Fruit fly (Drosophila melanogaster) whole organism, wandering third instar larva: Measurements from ENCODE around the gene Unc50.

Experiments
- Abd-B ChIP-seq: fragments of >200 bp; optimal IDR thresholded peaks from 2 replicates; lab custom pipeline; 2017; ENCODE audit warnings: missing biosample characterization, missing genetic modification characterization
- CG32264 ChIP-seq: fragments of 200-800 bp; sonication (Bioruptor generic); optimal IDR thresholded peaks from 2 replicates; lab custom pipeline; 2016; ENCODE audit warnings: missing biosample characterization, missing genetic modification characterization
- CG9705 ChIP-seq: fragments of 200-800 bp; sonication (Bioruptor generic); optimal IDR thresholded peaks from 2 replicates; lab custom pipeline; 2018; ENCODE audit warnings: missing biosample characterization, mild to moderate bottlenecking, missing genetic modification characterization
- Dfd ChIP-seq: fragments of >200 bp; optimal IDR thresholded peaks from 2 replicates; lab custom pipeline; 2017; ENCODE audit warnings: missing biosample characterization, missing genetic modification characterization
- Dif ChIP-seq: fragments of 200-275, 200-300 bp; sonication (Bioruptor generic); optimal IDR thresholded peaks from 2 replicates; lab custom pipeline; 2018; ENCODE audit warnings: missing biosample characterization, missing genetic modification characterization; ENCODE audit not compliant: partially characterized antibody
- GATAd ChIP-seq: sonication (Bioruptor generic); optimal IDR thresholded peaks from 2 replicates; lab custom pipeline; 2016; ENCODE audit warnings: missing biosample characterization, missing genetic modification characterization
- HLH106 ChIP-seq: fragments of 200-800 bp; optimal IDR thresholded peaks from 3 replicates; lab custom pipeline; 2019; ENCODE audit warnings: missing biosample characterization, mild to moderate bottlenecking, missing genetic modification characterization, moderate library complexity
- Hnf4 ChIP-seq: fragments of 200-800 bp; sonication (Bioruptor generic); optimal IDR thresholded peaks from 2 replicates; lab custom pipeline; 2016; ENCODE audit warnings: missing biosample characterization, mild to moderate bottlenecking, missing genetic modification characterization
- Hr78 ChIP-seq: fragments of >200 bp; optimal IDR thresholded peaks from 2 replicates; lab custom pipeline; 2017; ENCODE audit warnings: missing biosample characterization, missing genetic modification characterization
- Hr83 ChIP-seq: fragments of 200-300 bp; sonication (Bioruptor generic); optimal IDR thresholded peaks from 2 replicates; lab custom pipeline; 2016; ENCODE audit warnings: missing biosample characterization, mild to moderate bottlenecking, missing genetic modification characterization, moderate library complexity; ENCODE audit not compliant: poor library complexity, severe bottlenecking
- Jra ChIP-seq: sonication (Bioruptor generic); optimal IDR thresholded peaks from 2 replicates; lab custom pipeline; 2016; ENCODE audit warnings: missing biosample characterization, missing genetic modification characterization
- Mio ChIP-seq: sonication (Bioruptor generic); optimal IDR thresholded peaks from 2 replicates; lab custom pipeline; 2016; ENCODE audit warnings: missing biosample characterization, missing genetic modification characterization
- N ChIP-seq: fragments of >200 bp; optimal IDR thresholded peaks from 2 replicates; lab custom pipeline; 2018; ENCODE audit warnings: missing biosample characterization, missing external identifiers, missing genetic modification characterization
- OdsH ChIP-seq: fragments of 200-800 bp; sonication (Bioruptor generic); optimal IDR thresholded peaks from 2 replicates; lab custom pipeline; 2016; ENCODE audit warnings: missing biosample characterization, mild to moderate bottlenecking, missing genetic modification characterization
- Rel ChIP-seq, 2 experiments: fragments of 200-800 bp; sonication (Bioruptor generic) in 1 of 2; optimal IDR thresholded peaks; 2 replicates in 1 of 2; 3 replicates in 1 of 2; lab custom pipeline; 2016 to 2019; ENCODE audit warnings: mild to moderate bottlenecking in 2 of 2, missing biosample characterization in 2 of 2, missing genetic modification characterization in 2 of 2, moderate library complexity in 1 of 2
- Sp1 ChIP-seq: fragments of 200-800 bp; sonication (Bioruptor generic); optimal IDR thresholded peaks from 3 replicates; lab custom pipeline; 2019; ENCODE audit warnings: missing biosample characterization, mild to moderate bottlenecking, missing genetic modification characterization, moderate library complexity
- Vsx2 ChIP-seq: fragments of 200-300, 225-300 bp; sonication (Bioruptor generic); optimal IDR thresholded peaks from 2 replicates; lab custom pipeline; 2018; ENCODE audit warnings: missing biosample characterization, missing genetic modification characterization; ENCODE audit not compliant: partially characterized antibody
- br ChIP-seq: fragments of 200-800 bp; sonication (Bioruptor generic); optimal IDR thresholded peaks from 2 replicates; lab custom pipeline; 2016; ENCODE audit warnings: missing biosample characterization, missing genetic modification characterization
- brk ChIP-seq: fragments of 200-800 bp; sonication (Bioruptor generic); optimal IDR thresholded peaks from 2 replicates; lab custom pipeline; 2016; ENCODE audit warnings: missing biosample characterization, mild to moderate bottlenecking, missing genetic modification characterization
- dl ChIP-seq, 2 experiments: fragments of 175-275, 200-275 bp in 1 of 2; fragments of 200-275 bp in 1 of 2; sonication (Bioruptor generic); optimal IDR thresholded peaks; lab custom pipeline; 2018; ENCODE audit warnings: mild to moderate bottlenecking in 2 of 2, missing biosample characterization in 2 of 2, missing genetic modification characterization in 2 of 2, moderate library complexity in 2 of 2; ENCODE audit not compliant: partially characterized antibody in 2 of 2, insufficient read depth in 1 of 2
- dmrt93B ChIP-seq: fragments of 200-800 bp; sonication (Bioruptor generic); optimal IDR thresholded peaks from 2 replicates; lab custom pipeline; 2018; ENCODE audit warnings: missing biosample characterization, mild to moderate bottlenecking, missing genetic modification characterization
- dsf ChIP-seq: sonication (Bioruptor generic); optimal IDR thresholded peaks from 2 replicates; lab custom pipeline; 2016; ENCODE audit warnings: missing biosample characterization, missing genetic modification characterization, borderline replicate concordance
- ey ChIP-seq: fragments of 200-800 bp; sonication (Bioruptor generic); optimal IDR thresholded peaks from 2 replicates; lab custom pipeline; 2016; ENCODE audit warnings: missing biosample characterization, missing genetic modification characterization
- foxo ChIP-seq, 2 experiments: fragments of 200-800 bp; sonication (Bioruptor generic); optimal IDR thresholded peaks; 2 replicates in 1 of 2; 3 replicates in 1 of 2; lab custom pipeline; 2016 to 2017; ENCODE audit warnings: missing biosample characterization in 2 of 2, missing genetic modification characterization in 2 of 2
- fru ChIP-seq: fragments of 200-800 bp; sonication (Bioruptor generic); optimal IDR thresholded peaks from 3 replicates; lab custom pipeline; 2016; ENCODE audit warnings: missing biosample characterization, mild to moderate bottlenecking, missing genetic modification characterization
- h ChIP-seq: fragments of 200-800 bp; sonication (Bioruptor generic); optimal IDR thresholded peaks from 3 replicates; lab custom pipeline; 2016; ENCODE audit warnings: missing biosample characterization, mild to moderate bottlenecking, missing genetic modification characterization
- jim ChIP-seq: fragments of 175-275, 200-325 bp; sonication (Bioruptor generic); optimal IDR thresholded peaks from 2 replicates; lab custom pipeline; 2016; ENCODE audit warnings: missing biosample characterization, mild to moderate bottlenecking, missing genetic modification characterization
- lola ChIP-seq: fragments of >200 bp; optimal IDR thresholded peaks from 2 replicates; lab custom pipeline; 2017; ENCODE audit warnings: missing biosample characterization, missing genetic modification characterization
- pan ChIP-seq: fragments of >200 bp; optimal IDR thresholded peaks from 2 replicates; lab custom pipeline; 2017
- psq ChIP-seq: fragments of 200-800 bp; sonication (Bioruptor generic); optimal IDR thresholded peaks from 3 replicates; lab custom pipeline; 2017; ENCODE audit warnings: missing biosample characterization, mild to moderate bottlenecking, missing genetic modification characterization, moderate library complexity
- rgr ChIP-seq: fragments of 200-800 bp; sonication (Bioruptor generic); optimal IDR thresholded peaks from 3 replicates; lab custom pipeline; 2016; ENCODE audit warnings: missing biosample characterization, mild to moderate bottlenecking, missing genetic modification characterization
- sage ChIP-seq: fragments of 200-800 bp; sonication (Bioruptor generic); optimal IDR thresholded peaks from 2 replicates; lab custom pipeline; 2016; ENCODE audit warnings: missing biosample characterization, mild to moderate bottlenecking, missing genetic modification characterization
- sv ChIP-seq: fragments of 200-800 bp; sonication (Bioruptor generic); optimal IDR thresholded peaks from 3 replicates; lab custom pipeline; 2016; ENCODE audit warnings: missing biosample characterization, missing genetic modification characterization
- tai ChIP-seq: sonication (Bioruptor generic); optimal IDR thresholded peaks from 2 replicates; lab custom pipeline; 2016; ENCODE audit warnings: missing biosample characterization, missing genetic modification characterization
- usp ChIP-seq: fragments of >200 bp; optimal IDR thresholded peaks from 2 replicates; lab custom pipeline; 2017; ENCODE audit warnings: missing biosample characterization, missing genetic modification characterization
- woc ChIP-seq: sonication (Bioruptor generic); optimal IDR thresholded peaks from 2 replicates; lab custom pipeline; 2016; ENCODE audit warnings: missing biosample characterization, mild to moderate bottlenecking, missing genetic modification characterization

The Unc50 gene

dm6 chr3R:8679934-8680333 is 3.5 kb upstream of the Unc50 start, which contains the start of gene CG33325:
TSS of gene CG33325 (minus strand) at chr3R:8680034.
- TF ChIP-seq Mio (GFP tag; lab: Kevin White, UChicago), result no peak
- TF ChIP-seq CG32264, result no peak
- no peak for TF ChIP-seq usp (GFP tag; lab: Kevin White, UChicago)
- TF ChIP-seq sage (GFP tag; lab: Kevin White, UChicago), result no peak
- TF ChIP-seq lola, result no peak
- no peak for TF ChIP-seq Hr83 (GFP tag; lab: Kevin White, UChicago)
- TF ChIP-seq N (GFP tag; lab: Kevin White, UChicago), result no peak
- no peak for TF ChIP-seq Sp1 (GFP tag; lab: Kevin White, UChicago)
- TF ChIP-seq sv (GFP tag; lab: Kevin White, UChicago), result no peak
- TF ChIP-seq, all 38 proteins: peak for 0

dm6 chr3R:8673803-8674234 is 2.6 kb downstream of the Unc50 start, which contains the start of gene mRpL19:
TSS of gene mRpL19 (plus strand) at chr3R:8674109.
- TF ChIP-seq psq (GFP tag; lab: Kevin White, UChicago), result peak; percentile 15
- peak; percentile 37 for TF ChIP-seq sage (GFP tag; lab: Kevin White, UChicago)
- TF ChIP-seq usp (GFP tag; lab: Kevin White, UChicago), result no peak
- peak; percentile 15 for TF ChIP-seq woc (GFP tag; lab: Kevin White, UChicago)
- TF ChIP-seq CG32264, result no peak
- TF ChIP-seq br (GFP tag; lab: Kevin White, UChicago), result no peak
- no peak for TF ChIP-seq Mio (GFP tag; lab: Kevin White, UChicago)
- TF ChIP-seq OdsH, result peak; percentile 31
- TF ChIP-seq foxo (GFP tag; optimal IDR thresholded peaks at IDR 0.05; lab: Kevin White, UChicago), result peak in 1 of 2 experiments; percentile 45
- peak; percentile 43 for TF ChIP-seq Sp1 (GFP tag; lab: Kevin White, UChicago)
- TF ChIP-seq Dfd (GFP tag; lab: Kevin White, UChicago), result no peak
- peak; percentile 50 for TF ChIP-seq HLH106
- TF ChIP-seq Hnf4 (GFP tag; lab: Kevin White, UChicago), result peak; percentile 26
- TF ChIP-seq GATAd, result no peak
- no peak for TF ChIP-seq Dif
- TF ChIP-seq Rel (GFP tag; optimal IDR thresholded peaks at IDR 0.05; lab: Kevin White, UChicago), result no peak
- peak; percentile 0 for TF ChIP-seq Rel (tag; optimal IDR thresholded peaks at IDR 0.05; lab: Kevin White, UChicago)
- peak; percentile 22 for TF ChIP-seq h (GFP tag; lab: Kevin White, UChicago)
- no peak for TF ChIP-seq CG9705 (GFP tag; lab: Kevin White, UChicago)
- TF ChIP-seq pan (lab: Kevin White, UChicago), result no peak
- no peak for TF ChIP-seq sv (GFP tag; lab: Kevin White, UChicago)
- TF ChIP-seq Vsx2 (GFP tag; lab: Kevin White, UChicago), result no peak
- no peak for TF ChIP-seq dsf (GFP tag; lab: Kevin White, UChicago)
- peak; percentile 28 for TF ChIP-seq fru (GFP tag; lab: Kevin White, UChicago)
- no peak for TF ChIP-seq dl (GFP tag; optimal IDR thresholded peaks at IDR 0.05; lab: Kevin White, UChicago; ENCODE audit: insufficient read depth in 1 of 2, partially characterized antibody in 2 of 2)

dm6 chr3R:8670529-8671491 is 5.6 kb downstream of the Unc50 start, which contains the start of gene p:
TSS of gene p (minus strand) at chr3R:8670684.
- no peak for TF ChIP-seq Dfd (GFP tag; lab: Kevin White, UChicago)
- TF ChIP-seq Hr83 (GFP tag; lab: Kevin White, UChicago), result peak; percentile 9
- TF ChIP-seq OdsH, result peak; percentile 47
- TF ChIP-seq jim (GFP tag; lab: Kevin White, UChicago), result no peak
- peak; percentile 18 for TF ChIP-seq Jra (GFP tag; lab: Kevin White, UChicago)
- TF ChIP-seq GATAd, result no peak
- no peak for TF ChIP-seq Hr78 (GFP tag; lab: Kevin White, UChicago)
- TF ChIP-seq Abd-B (GFP tag; lab: Kevin White, UChicago), result no peak
- peak; percentile 61 for TF ChIP-seq rgr (GFP tag; lab: Kevin White, UChicago)
- TF ChIP-seq lola, result no peak
- no peak for TF ChIP-seq dmrt93B (GFP tag; lab: Kevin White, UChicago)
- TF ChIP-seq HLH106, result no peak
- no peak for TF ChIP-seq usp (GFP tag; lab: Kevin White, UChicago)
- TF ChIP-seq foxo (GFP tag; optimal IDR thresholded peaks at IDR 0.05; lab: Kevin White, UChicago), result peak in 1 of 2 experiments; percentile 62
- TF ChIP-seq brk (GFP tag; lab: Kevin White, UChicago), result no peak
- TF ChIP-seq CG9705 (GFP tag; lab: Kevin White, UChicago), result no peak
- TF ChIP-seq sage (GFP tag; lab: Kevin White, UChicago), result peak; percentile 11
- TF ChIP-seq Hnf4 (GFP tag; lab: Kevin White, UChicago), result peak; percentile 21
- no peak for TF ChIP-seq tai (GFP tag; lab: Kevin White, UChicago)
- no peak for TF ChIP-seq br (GFP tag; lab: Kevin White, UChicago)
- TF ChIP-seq dl (GFP tag; optimal IDR thresholded peaks at IDR 0.05; lab: Kevin White, UChicago; ENCODE audit: insufficient read depth in 1 of 2, partially characterized antibody in 2 of 2), result no peak
- TF ChIP-seq h (GFP tag; lab: Kevin White, UChicago), result peak; percentile 33
- peak; percentile 55 for TF ChIP-seq woc (GFP tag; lab: Kevin White, UChicago)
- TF ChIP-seq Dif, result no peak
- TF ChIP-seq fru (GFP tag; lab: Kevin White, UChicago), result peak; percentile 83
- peak; percentile 1 for TF ChIP-seq ey (GFP tag; lab: Kevin White, UChicago)
- TF ChIP-seq dsf (GFP tag; lab: Kevin White, UChicago), result peak; percentile 6
